Fruit fly (Drosophila melanogaster) whole organism, embryonic: Measurements from ENCODE around the gene Gs2.

Experiments
- Adf1 ChIP-seq: fragments of 200-800 bp; sonication (Bioruptor generic); IDR thresholded peaks from 2 replicates; pipeline ENCODE4 v1.3.6; 2022; ENCODE audit warnings: missing biosample characterization, missing genetic modification characterization
- Aef1 ChIP-seq: fragments of 200-800 bp; sonication (Bioruptor generic); IDR thresholded peaks from 3 replicates; pipeline ENCODE4 v1.3.6; 2022; ENCODE audit warnings: missing biosample characterization, missing genetic modification characterization
- Antp ChIP-seq: fragments of 200-800 bp; sonication (Bioruptor generic); optimal IDR thresholded peaks from 3 replicates; lab custom pipeline; 2016; ENCODE audit warnings: missing biosample characterization, missing genetic modification characterization
- Awh ChIP-seq: fragments of 200-800 bp; sonication (Bioruptor generic); IDR thresholded peaks from 2 replicates; pipeline ENCODE4, ENCODE4 v1.3.6; 2022; ENCODE audit warnings: missing biosample characterization, missing genetic modification characterization
- CG12744 ChIP-seq: fragments of 200-800 bp; sonication (Bioruptor generic); optimal IDR thresholded peaks from 2 replicates; lab custom pipeline; 2016; ENCODE audit warnings: missing biosample characterization, missing genetic modification characterization
- CG12769 ChIP-seq: fragments of 200-800 bp; sonication (Bioruptor generic); optimal IDR thresholded peaks from 2 replicates; lab custom pipeline; 2019; ENCODE audit warnings: missing biosample characterization, mild to moderate bottlenecking, missing genetic modification characterization, moderate library complexity
- CG15011 ChIP-seq: fragments of 200-800 bp; sonication (Bioruptor generic); optimal IDR thresholded peaks from 3 replicates; lab custom pipeline; 2018; ENCODE audit warnings: missing biosample characterization, mild to moderate bottlenecking, missing genetic modification characterization
- CG1603 ChIP-seq: fragments of 200-800 bp; sonication (Bioruptor generic); optimal IDR thresholded peaks from 2 replicates; lab custom pipeline; 2019; ENCODE audit warnings: missing biosample characterization, mild to moderate bottlenecking, missing genetic modification characterization, moderate library complexity
- CG18599 ChIP-seq: fragments of 200-800 bp; sonication (Bioruptor generic); optimal IDR thresholded peaks from 3 replicates; lab custom pipeline; 2017; ENCODE audit warnings: missing biosample characterization, missing genetic modification characterization, mild to moderate bottlenecking, moderate library complexity, missing genetic modification reagents
- CG2120 ChIP-seq: fragments of 200-800 bp; sonication (Bioruptor generic); optimal IDR thresholded peaks from 3 replicates; lab custom pipeline; 2016; ENCODE audit warnings: missing biosample characterization, missing genetic modification characterization
- CG2678 ChIP-seq: fragments of 200-800 bp; sonication (Bioruptor generic); optimal IDR thresholded peaks from 3 replicates; lab custom pipeline; 2019; ENCODE audit warnings: missing biosample characterization, mild to moderate bottlenecking, missing genetic modification characterization, moderate library complexity
- CG33557 ChIP-seq: fragments of 200-800 bp; sonication (Bioruptor generic); optimal IDR thresholded peaks from 2 replicates; lab custom pipeline; 2019; ENCODE audit warnings: missing biosample characterization, mild to moderate bottlenecking, missing genetic modification characterization, moderate library complexity
- CG43689 ChIP-seq: fragments of 200-800 bp; sonication (Bioruptor generic); IDR thresholded peaks from 2 replicates; pipeline ENCODE4 v1.3.6; 2022; ENCODE audit warnings: missing biosample characterization, missing genetic modification characterization
- CG4404 ChIP-seq: fragments of 200-800 bp; sonication (Bioruptor generic); IDR thresholded peaks from 2 replicates; pipeline ENCODE4 v1.3.6; 2022; ENCODE audit warnings: missing biosample characterization, missing genetic modification characterization
- CG6791 ChIP-seq: fragments of 200-800 bp; sonication (Bioruptor generic); IDR thresholded peaks from 3 replicates; pipeline ENCODE4 v1.3.6; 2022; ENCODE audit warnings: missing biosample characterization, missing genetic modification characterization; ENCODE audit not compliant: partially characterized antibody
- CG6854 ChIP-seq: fragments of 200-800 bp; sonication (Bioruptor generic); optimal IDR thresholded peaks from 3 replicates; lab custom pipeline; 2017; ENCODE audit warnings: missing biosample characterization, mild to moderate bottlenecking, missing genetic modification characterization
- CG9727 ChIP-seq: fragments of 200-800 bp; sonication (Bioruptor generic); optimal IDR thresholded peaks from 3 replicates; lab custom pipeline; 2017; ENCODE audit warnings: missing biosample characterization, mild to moderate bottlenecking, missing genetic modification characterization
- Dek ChIP-seq: fragments of 200-800 bp; sonication (Bioruptor generic); optimal IDR thresholded peaks from 3 replicates; lab custom pipeline; 2019; ENCODE audit warnings: missing biosample characterization, mild to moderate bottlenecking, missing genetic modification characterization, moderate library complexity
- ERR ChIP-seq: fragments of 200-800 bp; sonication (Bioruptor generic); optimal IDR thresholded peaks from 2 replicates; lab custom pipeline; 2016; ENCODE audit warnings: missing biosample characterization, missing genetic modification characterization
- Fer1 ChIP-seq: fragments of 200-800 bp; sonication (Bioruptor generic); optimal IDR thresholded peaks from 2 replicates; lab custom pipeline; 2017; ENCODE audit warnings: missing biosample characterization, mild to moderate bottlenecking, missing genetic modification characterization
- Jarid2 ChIP-seq: fragments of 200-800 bp; sonication (Bioruptor generic); optimal IDR thresholded peaks from 3 replicates; lab custom pipeline; 2017; ENCODE audit warnings: mild to moderate bottlenecking, missing biosample characterization, missing genetic modification reagents, missing genetic modification characterization
- Med ChIP-seq: fragments of 200-800 bp; sonication (Bioruptor generic); peaks from one replicate; lab custom pipeline; 2016; ENCODE audit warnings: missing biosample characterization, missing genetic modification characterization, mild to moderate bottlenecking, inconsistent platforms, moderate library complexity
- PHDP ChIP-seq: fragments of 200-800 bp; sonication (Bioruptor generic); optimal IDR thresholded peaks from 3 replicates; lab custom pipeline; 2018; ENCODE audit warnings: missing biosample characterization, mild to moderate bottlenecking, missing genetic modification characterization, moderate library complexity
- Pdp1 ChIP-seq, 2 experiments: fragments of 200-800 bp; sonication (Bioruptor generic); optimal IDR thresholded peaks; 3 replicates each; lab custom pipeline; 2016; ENCODE audit warnings: missing biosample characterization in 2 of 2, missing genetic modification characterization in 2 of 2, mild to moderate bottlenecking in 1 of 2, moderate library complexity in 1 of 2
- Trl ChIP-seq, 3 experiments: fragments of >200 bp in 2 of 3; fragments of 200-800 bp in 1 of 3; sonication (Bioruptor generic) in 1 of 3; optimal IDR thresholded peaks; 2 replicates in 1 of 3; 3 replicates in 2 of 3; lab custom pipeline; 2016 to 2017; ENCODE audit warnings: missing biosample characterization in 1 of 3, missing genetic modification characterization in 1 of 3
- az2 ChIP-seq: fragments of 200-800 bp; sonication (Bioruptor generic); optimal IDR thresholded peaks from 3 replicates; lab custom pipeline; 2016; ENCODE audit warnings: missing biosample characterization, missing genetic modification characterization
- btn ChIP-seq: fragments of 200-800 bp; sonication (Bioruptor generic); optimal IDR thresholded peaks from 2 replicates; lab custom pipeline; 2016; ENCODE audit warnings: missing biosample characterization, missing genetic modification characterization
- cwo ChIP-seq: fragments of 200-800 bp; sonication (Bioruptor generic); optimal IDR thresholded peaks from 3 replicates; lab custom pipeline; 2017; ENCODE audit warnings: missing biosample characterization, missing genetic modification characterization, mild to moderate bottlenecking, moderate library complexity, missing genetic modification reagents
- en ChIP-seq: fragments of 200-800 bp; sonication (Bioruptor generic); optimal IDR thresholded peaks from 2 replicates; lab custom pipeline; 2016; ENCODE audit warnings: missing biosample characterization, missing genetic modification characterization
- eve ChIP-seq, 2 experiments: fragments of >200 bp; optimal IDR thresholded peaks; 2 replicates each; lab custom pipeline; 2017; ENCODE audit warnings: missing biosample characterization in 2 of 2, missing genetic modification characterization in 2 of 2
- fd96Cb ChIP-seq: fragments of 200-800 bp; sonication (Bioruptor generic); optimal IDR thresholded peaks from 2 replicates; lab custom pipeline; 2018; ENCODE audit warnings: missing biosample characterization, mild to moderate bottlenecking, missing genetic modification characterization, moderate library complexity
- kay ChIP-seq: fragments of 200-800 bp; sonication (Bioruptor generic); optimal IDR thresholded peaks from 2 replicates; lab custom pipeline; 2016; ENCODE audit warnings: missing biosample characterization, missing genetic modification characterization
- kni ChIP-seq: fragments of 200-800 bp; sonication (Bioruptor generic); optimal IDR thresholded peaks from 3 replicates; lab custom pipeline; 2017; ENCODE audit warnings: mild to moderate bottlenecking, missing biosample characterization, missing genetic modification reagents, missing genetic modification characterization
- lab ChIP-seq: fragments of 200-800 bp; sonication (Bioruptor generic); optimal IDR thresholded peaks from 3 replicates; lab custom pipeline; 2017; ENCODE audit warnings: missing biosample characterization, missing genetic modification characterization, mild to moderate bottlenecking, moderate library complexity, missing genetic modification reagents
- lilli ChIP-seq: fragments of 200-800 bp; sonication (Bioruptor generic); optimal IDR thresholded peaks from 3 replicates; lab custom pipeline; 2016; ENCODE audit warnings: missing biosample characterization, missing genetic modification characterization
- nom ChIP-seq: fragments of 200-800 bp; sonication (Bioruptor generic); optimal IDR thresholded peaks from 2 replicates; lab custom pipeline; 2017; ENCODE audit warnings: missing biosample characterization, missing genetic modification characterization, mild to moderate bottlenecking, moderate library complexity, missing genetic modification reagents
- prd ChIP-seq, 3 experiments: fragments of >200 bp in 2 of 3; fragments of 200-800 bp in 1 of 3; sonication (Bioruptor generic) in 1 of 3; optimal IDR thresholded peaks in 2 of 3; IDR thresholded peaks in 1 of 3; 2 replicates in 2 of 3; 3 replicates in 1 of 3; pipeline versions ENCODE4 v1.3.6 to Lab custom; 2017 to 2022; ENCODE audit warnings: missing biosample characterization in 1 of 3, missing genetic modification characterization in 1 of 3
- rib ChIP-seq: fragments of 200-800 bp; sonication (Bioruptor generic); IDR thresholded peaks from 2 replicates; pipeline ENCODE4 v1.3.6; 2022; ENCODE audit warnings: missing biosample characterization, missing genetic modification characterization
- schlank ChIP-seq: fragments of 200-800 bp; sonication (Bioruptor generic); optimal IDR thresholded peaks from 2 replicates; lab custom pipeline; 2018; ENCODE audit warnings: missing biosample characterization, mild to moderate bottlenecking, missing genetic modification characterization
- sens ChIP-seq: fragments of 200-800 bp; sonication (Bioruptor generic); peaks from one replicate; lab custom pipeline; 2016; ENCODE audit warnings: missing biosample characterization, missing genetic modification characterization
- usp ChIP-seq: fragments of >200 bp; optimal IDR thresholded peaks from 2 replicates; lab custom pipeline; 2017; ENCODE audit warnings: missing biosample characterization, missing genetic modification characterization
- wdn ChIP-seq: fragments of 200-800 bp; sonication (Bioruptor generic); IDR thresholded peaks from 2 replicates; pipeline ENCODE4 v1.3.6; 2022; ENCODE audit warnings: missing biosample characterization, missing genetic modification characterization
- yki ChIP-seq: fragments of >200 bp; optimal IDR thresholded peaks from 3 replicates; lab custom pipeline; 2018

Gs2 gene

dm6 chrX:11422532-11422931, at the start of gene Gs2:
Gs2 (plus strand) TSS chrX:11422832.
- TF ChIP-seq Med (GFP tag; lab: Kevin White, UChicago) (peak; percentile 38), CG1603 (tag; lab: Kevin White, UChicago) (no peak)
- TF ChIP-seq, all 482 proteins: peak for 1

- TF ChIP-seq CG12769 (tag; lab: Kevin White, UChicago) (no peak), ERR (GFP tag; lab: Kevin White, UChicago) (no peak), CG6791 (no peak), rib (no peak), Trl (optimal IDR thresholded peaks at IDR 0.05; lab: Kevin White, UChicago) (no peak), Trl (GFP tag; optimal IDR thresholded peaks at IDR 0.05; lab: Kevin White, UChicago) (no peak), btn (GFP tag; lab: Kevin White, UChicago) (no peak), usp (GFP tag; lab: Kevin White, UChicago) (no peak), CG43689 (GFP tag; lab: Robert Waterston, UW) (no peak), kni (GFP tag; lab: Kevin White, UChicago) (no peak), prd (optimal IDR thresholded peaks at IDR 0.05; lab: Kevin White, UChicago) (no peak), prd (GFP tag; IDR thresholded peaks at IDR 0.05; lab: Robert Waterston, UW) (no peak), yki (no peak), CG6854 (no peak), kay (GFP tag; lab: Kevin White, UChicago) (no peak), CG9727 (GFP tag; lab: Kevin White, UChicago) (no peak), cwo (GFP tag; lab: Kevin White, UChicago) (no peak), Dek (no peak), Pdp1 (GFP tag; optimal IDR thresholded peaks at IDR 0.05; lab: Kevin White, UChicago) (no peak)
These were observed 48.3 kb upstream of the Gs2 start for dm6 chrX:11374320-11374719.

DNA sequence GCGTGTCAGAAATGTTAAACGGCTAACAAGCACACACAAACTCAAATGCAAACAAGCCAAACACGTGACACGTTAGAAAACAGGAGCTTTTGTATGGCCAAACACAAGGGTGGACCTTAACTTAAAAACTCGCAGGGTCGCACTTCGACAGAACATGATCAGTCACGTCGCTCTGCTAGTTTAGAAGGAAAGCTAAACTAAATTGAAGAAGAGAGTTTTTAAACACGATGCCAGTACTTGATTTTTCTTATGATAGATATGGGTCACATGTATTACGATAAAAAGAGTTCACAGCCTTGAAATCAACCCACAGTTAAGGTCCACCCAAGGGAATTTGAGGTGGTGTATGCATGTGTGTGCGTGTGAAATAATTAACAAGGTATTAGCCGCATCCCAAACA, 44.2 kb upstream of the Gs2 start:
- TF ChIP-seq Adf1 (GFP tag; lab: Robert Waterston, UW) (no peak), lilli (GFP tag; lab: Kevin White, UChicago) (no peak), az2 (no peak), cwo (GFP tag; lab: Kevin White, UChicago) (peak; percentile 12), wdn (GFP tag; lab: Robert Waterston, UW) (no peak), Antp (no peak), Jarid2 (GFP tag; lab: Kevin White, UChicago) (no peak), fd96Cb (no peak), CG2678 (tag; lab: Kevin White, UChicago) (peak; percentile 23), CG12744 (GFP tag; lab: Kevin White, UChicago) (no peak), nom (GFP tag; lab: Kevin White, UChicago) (no peak), sens (GFP tag; lab: Kevin White, UChicago) (peak; percentile 1), Aef1 (GFP tag; lab: Robert Waterston, UW) (no peak), lab (GFP tag; lab: Kevin White, UChicago) (peak; percentile 17), schlank (no peak), CG2120 (GFP tag; lab: Kevin White, UChicago) (peak; percentile 22), CG18599 (peak; percentile 55), Fer1 (GFP tag; lab: Kevin White, UChicago) (peak; percentile 27), Med (GFP tag; lab: Kevin White, UChicago) (peak; percentile 7), PHDP (peak; percentile 13), CG33557 (no peak), CG15011 (GFP tag; lab: Kevin White, UChicago) (no peak), Awh (no peak), eve (GFP tag; optimal IDR thresholded peaks at IDR 0.05; lab: Kevin White, UChicago) (no peak), en (GFP tag; lab: Kevin White, UChicago) (no peak), CG4404 (GFP tag; lab: Robert Waterston, UW) (no peak)
